Worm (Caenorhabditis elegans) whole organism, young adult: Measurements from ENCODE around the gene H29C22.1.

Source experiments
- B0019.2 ChIP-seq: fragments of 200-800 bp; sonication (Bioruptor generic); conservative IDR thresholded peaks from 2 replicates; pipeline ENCODE4 v1.3.6; 2022; ENCODE audit warnings: missing genetic modification reagents, missing genetic modification characterization, missing compliant biosample characterization
- B0035.1 ChIP-seq: sonication (generic microtip); optimal IDR thresholded peaks from 2 replicates; lab custom pipeline; 2016; ENCODE audit warnings: missing genetic modification characterization, mild to moderate bottlenecking, missing compliant biosample characterization, missing genotype, missing genetic modification reagents
- C06A6.2 ChIP-seq: fragments of 200-800 bp; sonication (Bioruptor generic); conservative IDR thresholded peaks from 2 replicates; pipeline ENCODE4 v1.3.6; 2022; ENCODE audit warnings: missing genetic modification characterization, missing compliant biosample characterization
- F22D6.2 ChIP-seq: sonication (generic microtip); optimal IDR thresholded peaks from 2 replicates; lab custom pipeline; 2016; ENCODE audit warnings: mild to moderate bottlenecking, missing genetic modification characterization, missing compliant biosample characterization
- F33H1.4 ChIP-seq: fragments of 200-800 bp; sonication (Bioruptor generic); IDR thresholded peaks from 2 replicates; pipeline ENCODE4 v1.3.6; 2022; ENCODE audit warnings: missing genetic modification reagents, missing genetic modification characterization, missing compliant biosample characterization
- F52B5.7 ChIP-seq: sonication (generic microtip); optimal IDR thresholded peaks from 2 replicates; lab custom pipeline; 2016; ENCODE audit warnings: mild to moderate bottlenecking, missing genetic modification characterization, missing compliant biosample characterization
- F57A8.1 ChIP-seq: fragments of 200-800 bp; sonication (Bioruptor generic); optimal IDR thresholded peaks from 2 replicates; lab custom pipeline; 2018; ENCODE audit warnings: mild to moderate bottlenecking, missing genetic modification characterization, moderate library complexity, missing compliant biosample characterization
- F57C9.4 ChIP-seq: sonication (generic microtip); optimal IDR thresholded peaks from 2 replicates; lab custom pipeline; 2017; ENCODE audit warnings: mild to moderate bottlenecking, missing genetic modification characterization, missing compliant biosample characterization
- Y53G8AR.9 ChIP-seq: fragments of 200-800 bp; sonication (Bioruptor generic); conservative IDR thresholded peaks from 2 replicates; pipeline ENCODE4 v1.3.6; 2022; ENCODE audit warnings: missing genetic modification reagents, missing genetic modification characterization, missing compliant biosample characterization
- Y56A3A.18 ChIP-seq: fragments of 200-800 bp; sonication (Bioruptor generic); IDR thresholded peaks from 2 replicates; pipeline ENCODE4 v1.3.6; 2022; ENCODE audit warnings: missing genetic modification reagents, missing genetic modification characterization, missing compliant biosample characterization
- Y67H2A.10 ChIP-seq: fragments of 200-800 bp; sonication (Bioruptor generic); conservative IDR thresholded peaks from 2 replicates; pipeline ENCODE4 v1.3.6; 2022; ENCODE audit warnings: missing genetic modification reagents, missing genetic modification characterization, missing compliant biosample characterization
- Y95B8A.8 ChIP-seq: fragments of 200-800 bp; sonication (Bioruptor generic); IDR thresholded peaks from 2 replicates; pipeline ENCODE4 v1.3.6; 2022; ENCODE audit warnings: missing genetic modification reagents, missing genetic modification characterization, missing compliant biosample characterization
- akir-1 ChIP-seq: fragments of 200-800 bp; sonication (Bioruptor generic); optimal IDR thresholded peaks from 2 replicates; lab custom pipeline; 2018; ENCODE audit warnings: mild to moderate bottlenecking, missing genetic modification characterization, moderate library complexity, missing compliant biosample characterization
- atf-7 ChIP-seq: sonication (generic microtip); optimal IDR thresholded peaks from 2 replicates; lab custom pipeline; 2017; ENCODE audit warnings: mild to moderate bottlenecking, missing genetic modification characterization, missing compliant biosample characterization
- attf-5 ChIP-seq: fragments of 200-800 bp; sonication (Bioruptor generic); optimal IDR thresholded peaks from 2 replicates; lab custom pipeline; 2018; ENCODE audit warnings: mild to moderate bottlenecking, missing genetic modification characterization, missing compliant biosample characterization
- attf-6 ChIP-seq: fragments of 200-800 bp; sonication (Bioruptor generic); IDR thresholded peaks from 2 replicates; pipeline ENCODE4 v1.3.6; 2022; ENCODE audit warnings: missing genetic modification reagents, missing genetic modification characterization, missing compliant biosample characterization
- ccch-3 ChIP-seq: fragments of 200-800 bp; sonication (Bioruptor generic); optimal IDR thresholded peaks from 2 replicates; lab custom pipeline; 2018; ENCODE audit warnings: mild to moderate bottlenecking, missing genetic modification characterization, missing compliant biosample characterization
- cebp-1 ChIP-seq, 2 experiments: fragments of 200-800 bp in 1 of 2; sonication (Bioruptor generic) in 1 of 2; sonication (generic microtip) in 1 of 2; IDR thresholded peaks in 1 of 2; optimal IDR thresholded peaks in 1 of 2; 2 replicates each; pipeline versions ENCODE4 v1.3.6 to Lab custom; 2017 to 2022; ENCODE audit warnings: missing compliant biosample characterization in 2 of 2, missing genetic modification characterization in 2 of 2, mild to moderate bottlenecking in 1 of 2, missing genetic modification reagents in 1 of 2, moderate library complexity in 1 of 2
- cebp-2 ChIP-seq: fragments of 200-800 bp; sonication (Bioruptor generic); IDR thresholded peaks from 2 replicates; pipeline ENCODE4 v1.3.6; 2022; ENCODE audit warnings: missing genetic modification characterization, missing compliant biosample characterization
- ceh-100 ChIP-seq: fragments of 200-800 bp; sonication (Bioruptor generic); IDR thresholded peaks from 2 replicates; pipeline ENCODE4 v1.3.6; 2022; ENCODE audit warnings: missing genetic modification reagents, missing genetic modification characterization, missing compliant biosample characterization
- ceh-58 ChIP-seq: fragments of 200-800 bp; sonication (Bioruptor generic); IDR thresholded peaks from 2 replicates; pipeline ENCODE4 v1.3.6; 2022; ENCODE audit warnings: missing genetic modification characterization, missing compliant biosample characterization
- die-1 ChIP-seq: sonication (generic microtip); optimal IDR thresholded peaks from 2 replicates; lab custom pipeline; 2016; ENCODE audit warnings: missing genotype, mild to moderate bottlenecking, missing genetic modification characterization, missing compliant biosample characterization
- dox-1 ChIP-seq: fragments of 200-800 bp; sonication (Bioruptor generic); IDR thresholded peaks from 2 replicates; pipeline ENCODE4 v1.3.6; 2022; ENCODE audit warnings: missing genetic modification reagents, missing genetic modification characterization, missing compliant biosample characterization
- egl-44 ChIP-seq: fragments of 200-800 bp; sonication (Bioruptor generic); IDR thresholded peaks from 2 replicates; pipeline ENCODE4 v1.3.6; 2022; ENCODE audit warnings: missing genetic modification reagents, missing genetic modification characterization, missing compliant biosample characterization
- egrh-3 ChIP-seq: fragments of 200-800 bp; sonication (Bioruptor generic); IDR thresholded peaks from 2 replicates; pipeline ENCODE4 v1.3.6; 2022; ENCODE audit warnings: missing genetic modification reagents, missing genetic modification characterization, missing compliant biosample characterization
- ets-4 ChIP-seq: fragments of 200-800 bp; sonication (Bioruptor generic); optimal IDR thresholded peaks from 2 replicates; lab custom pipeline; 2018; ENCODE audit warnings: mild to moderate bottlenecking, missing genetic modification characterization, missing compliant biosample characterization
- gei-17 ChIP-seq: fragments of 200-800 bp; sonication (Bioruptor generic); optimal IDR thresholded peaks from 2 replicates; lab custom pipeline; 2018; ENCODE audit warnings: mild to moderate bottlenecking, missing genetic modification characterization, missing compliant biosample characterization
- hmg-1.2 ChIP-seq: fragments of 200-800 bp; sonication (Bioruptor generic); IDR thresholded peaks from 2 replicates; pipeline ENCODE4 v1.3.6; 2022; ENCODE audit warnings: missing genetic modification reagents, missing genetic modification characterization, missing compliant biosample characterization
- lag-1 ChIP-seq: fragments of 200-800 bp; sonication (Bioruptor generic); IDR thresholded peaks from 2 replicates; pipeline ENCODE4 v1.3.6; 2022; ENCODE audit warnings: missing genetic modification reagents, missing genetic modification characterization, missing compliant biosample characterization
- let-607 ChIP-seq, 2 experiments: fragments of 200-800 bp in 1 of 2; sonication (Bioruptor generic) in 1 of 2; sonication (generic microtip) in 1 of 2; optimal IDR thresholded peaks; 2 replicates each; lab custom pipeline; 2016 to 2018; ENCODE audit warnings: mild to moderate bottlenecking in 2 of 2, missing compliant biosample characterization in 2 of 2, missing genetic modification characterization in 2 of 2, moderate library complexity in 2 of 2, missing genotype in 1 of 2
- lin-26 ChIP-seq: fragments of 200-800 bp; sonication (Bioruptor generic); IDR thresholded peaks from 2 replicates; pipeline ENCODE4 v1.3.6; 2022; ENCODE audit warnings: missing genetic modification reagents, missing genetic modification characterization, missing compliant biosample characterization
- lsy-27 ChIP-seq: sonication (generic microtip); optimal IDR thresholded peaks from 2 replicates; lab custom pipeline; 2017; ENCODE audit warnings: missing genetic modification characterization, mild to moderate bottlenecking, missing compliant biosample characterization, antibody characterized with exemption, missing genotype, borderline replicate concordance; ENCODE audit not compliant: insufficient read depth
- madf-3 ChIP-seq: fragments of 200-800 bp; sonication (Bioruptor generic); IDR thresholded peaks from 2 replicates; pipeline ENCODE4 v1.3.6; 2022; ENCODE audit warnings: missing genetic modification reagents, missing genetic modification characterization, missing compliant biosample characterization
- nfya-1 ChIP-seq: sonication (generic microtip); optimal IDR thresholded peaks from 2 replicates; lab custom pipeline; 2017; ENCODE audit warnings: antibody characterized with exemption, missing compliant biosample characterization, missing genetic modification characterization, borderline replicate concordance; ENCODE audit not compliant: insufficient read depth
- nfya-2 ChIP-seq: fragments of 200-800 bp; sonication (Bioruptor generic); IDR thresholded peaks from 2 replicates; pipeline ENCODE4 v1.3.6; 2022; ENCODE audit warnings: missing genetic modification reagents, missing genetic modification characterization, missing compliant biosample characterization
- nhr-120 ChIP-seq: fragments of 200-800 bp; sonication (Bioruptor generic); IDR thresholded peaks from 2 replicates; pipeline ENCODE4 v1.3.6; 2022; ENCODE audit warnings: missing genetic modification characterization, missing compliant biosample characterization
- nhr-179 ChIP-seq: sonication (generic microtip); optimal IDR thresholded peaks from 2 replicates; lab custom pipeline; 2016; ENCODE audit warnings: mild to moderate bottlenecking, missing genetic modification characterization, missing compliant biosample characterization
- nhr-80 ChIP-seq: sonication (generic microtip); optimal IDR thresholded peaks from 2 replicates; lab custom pipeline; 2016; ENCODE audit warnings: missing genetic modification characterization, missing compliant biosample characterization
- tlf-1 ChIP-seq: fragments of 200-800 bp; sonication (Bioruptor generic); optimal IDR thresholded peaks from 2 replicates; lab custom pipeline; 2018; ENCODE audit warnings: mild to moderate bottlenecking, missing genetic modification characterization, missing compliant biosample characterization
- unc-130 ChIP-seq: sonication (generic microtip); optimal IDR thresholded peaks from 2 replicates; lab custom pipeline; 2016; ENCODE audit warnings: missing genetic modification reagents, missing genetic modification characterization, missing compliant biosample characterization
- xnd-1 ChIP-seq: sonication (generic microtip); optimal IDR thresholded peaks from 2 replicates; lab custom pipeline; 2016; ENCODE audit warnings: missing genotype, missing genetic modification reagents, missing genetic modification characterization, missing compliant biosample characterization
- zfh-2 ChIP-seq: fragments of 200-800 bp; sonication (Bioruptor generic); conservative IDR thresholded peaks from 2 replicates; pipeline ENCODE4 v1.3.6; 2022; ENCODE audit warnings: missing genetic modification reagents, missing genetic modification characterization, missing compliant biosample characterization
- ztf-3 ChIP-seq: fragments of 200-800 bp; sonication (Bioruptor generic); optimal IDR thresholded peaks from 2 replicates; lab custom pipeline; 2018; ENCODE audit warnings: mild to moderate bottlenecking, missing genetic modification characterization, missing compliant biosample characterization

The H29C22.1 gene

ce11 chrX:9271886-9272285 lies 39.2 kb downstream of the H29C22.1 start (continued):
- no peak for TF ChIP-seq nhr-120
- TF ChIP-seq Y67H2A.10 (GFP tag; lab: Robert Waterston, UW): no peak
- TF ChIP-seq let-607 (tag; optimal IDR thresholded peaks at IDR 0.05; lab: Kevin White, UChicago): peak; percentile 65 to 84
- no peak for TF ChIP-seq madf-3 (GFP tag; lab: Robert Waterston, UW)
- TF ChIP-seq lsy-27 (tag; lab: Kevin White, UChicago): no peak
- peak; percentile 51 for TF ChIP-seq ets-4 (GFP tag; lab: Kevin White, UChicago)
- no peak for TF ChIP-seq akir-1 (GFP tag; lab: Kevin White, UChicago)
- TF ChIP-seq B0035.1 (tag; lab: Kevin White, UChicago): no peak
- TF ChIP-seq attf-5: peak; percentile 22
- no peak for TF ChIP-seq tlf-1
- TF ChIP-seq, all 124 proteins: peak for 10

- TF ChIP-seq F33H1.4 (GFP tag; lab: Robert Waterston, UW): no peak
- TF ChIP-seq akir-1 (GFP tag; lab: Kevin White, UChicago): no peak
- no peak for TF ChIP-seq attf-5
- TF ChIP-seq F57C9.4: no peak
- no peak for TF ChIP-seq Y67H2A.10 (GFP tag; lab: Robert Waterston, UW)
- TF ChIP-seq F57A8.1 (GFP tag; lab: Kevin White, UChicago): no peak
- TF ChIP-seq ccch-3 (GFP tag; lab: Kevin White, UChicago): no peak
- no peak for TF ChIP-seq zfh-2 (GFP tag; lab: Robert Waterston, UW)
- no peak for TF ChIP-seq attf-6
- no peak for TF ChIP-seq nfya-1 (tag; lab: Kevin White, UChicago)
- no peak for TF ChIP-seq ztf-3 (GFP tag; lab: Kevin White, UChicago)
- no peak for TF ChIP-seq die-1 (tag; lab: Kevin White, UChicago)
- TF ChIP-seq nhr-179 (tag; lab: Kevin White, UChicago): no peak
- TF ChIP-seq nfya-2: no peak
Observed at ce11 chrX:9270753-9271152, 40.4 kb downstream of the H29C22.1 start, which contains the start of gene B0416.5. TSS of gene B0416.5 (minus strand) at chrX:9270853.

DNA sequence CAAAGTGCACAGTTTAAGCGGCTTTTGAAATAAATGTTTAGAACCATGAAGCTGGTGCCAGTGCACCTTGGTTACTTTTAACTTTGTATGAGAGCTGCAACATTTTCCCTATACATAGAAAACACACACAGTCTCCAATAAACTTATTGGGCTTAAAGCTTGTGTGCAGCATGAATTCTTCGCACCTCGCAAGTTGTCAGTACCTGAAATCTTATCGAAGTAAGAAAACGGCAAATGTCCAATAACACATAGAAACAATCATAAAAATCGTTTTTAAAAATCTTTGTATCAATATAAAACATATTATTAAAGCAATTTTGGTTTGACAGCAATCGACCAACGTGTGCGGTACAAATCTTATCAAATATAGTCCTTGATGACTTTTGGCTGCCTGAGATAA lies 42.8 kb downstream of the H29C22.1 start:
- TF ChIP-seq hmg-1.2 (0 out of 2 replicates have a peak, but pooled peaks have one; percentile 10), attf-5 (no peak), Y53G8AR.9 (GFP tag; lab: Robert Waterston, UW) (0 out of 2 replicates have a peak, but pooled peaks have one; percentile 38), cebp-1 (GFP tag; IDR thresholded peaks at IDR 0.05; lab: Robert Waterston, UW) (no peak), cebp-1 (tag; optimal IDR thresholded peaks at IDR 0.05; lab: Kevin White, UChicago) (peak; percentile 9), cebp-2 (GFP tag; lab: Robert Waterston, UW) (0 out of 2 replicates have a peak, but pooled peaks have one; percentile 39), die-1 (tag; lab: Kevin White, UChicago) (no peak), Y56A3A.18 (GFP tag; lab: Robert Waterston, UW) (peak; percentile 55; the same call in 1 of the 2 replicates)

DNA sequence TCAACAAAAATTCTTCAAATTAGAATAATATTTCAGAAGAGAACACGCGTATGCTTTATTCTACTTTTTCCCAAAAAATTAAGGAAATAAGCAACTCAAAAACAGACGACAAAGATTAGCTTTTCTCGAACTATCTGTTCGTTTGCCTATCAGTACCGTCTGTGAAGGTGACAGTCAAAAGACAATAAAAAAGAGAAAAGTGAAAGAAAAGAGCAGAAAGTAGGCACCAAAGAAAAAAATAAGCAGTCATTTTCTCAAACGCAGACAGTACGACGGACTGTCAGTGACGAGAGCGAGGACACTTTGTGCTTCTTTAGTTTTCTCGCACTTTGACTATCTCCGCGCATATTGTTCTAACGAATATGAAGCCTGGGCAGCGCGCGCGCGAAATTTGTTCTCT lies 44.6 kb downstream of the H29C22.1 start:
- TF ChIP-seq cebp-2 (GFP tag; lab: Robert Waterston, UW): no peak
- TF ChIP-seq C06A6.2 (GFP tag; lab: Robert Waterston, UW): no peak
- TF ChIP-seq F22D6.2: no peak
- TF ChIP-seq Y56A3A.18 (GFP tag; lab: Robert Waterston, UW): no peak
- no peak for TF ChIP-seq xnd-1 (tag; lab: Kevin White, UChicago)
- TF ChIP-seq dox-1 (GFP tag; lab: Robert Waterston, UW): peak; percentile 46; the same call in 1 of the 2 replicates
- TF ChIP-seq nhr-80 (tag; lab: Kevin White, UChicago): peak; percentile 76
- no peak for TF ChIP-seq unc-130 (GFP tag; lab: Kevin White, UChicago)
- TF ChIP-seq atf-7 (tag; lab: Kevin White, UChicago): no peak
- no peak for TF ChIP-seq nfya-1 (tag; lab: Kevin White, UChicago)
- TF ChIP-seq Y95B8A.8 (GFP tag; lab: Robert Waterston, UW): no peak
- no peak for TF ChIP-seq gei-17 (GFP tag; lab: Kevin White, UChicago)
- no peak for TF ChIP-seq lin-26 (GFP tag; lab: Robert Waterston, UW)
- no peak for TF ChIP-seq nfya-2
- no peak for TF ChIP-seq egrh-3
- TF ChIP-seq ceh-100 (GFP tag; lab: Robert Waterston, UW): no peak
- TF ChIP-seq lag-1: no peak
- no peak for TF ChIP-seq F52B5.7 (tag; lab: Kevin White, UChicago)
- TF ChIP-seq B0019.2 (GFP tag; lab: Robert Waterston, UW): no peak
- no peak for TF ChIP-seq egl-44 (GFP tag; lab: Robert Waterston, UW)
- TF ChIP-seq ceh-58: no peak
